Worm (Caenorhabditis elegans): Measurements from ENCODE around the gene inf-1.

ce11 chrIII:6880797-6881196 is 49.1 kb upstream of the inf-1 start, which contains the start of gene K04C2.7:
- TF ChIP-seq ref-1 (GFP tag; conservative IDR thresholded peaks at IDR 0.05) (no peak), tab-1 (GFP tag; IDR thresholded peaks at IDR 0.05) (no peak), ztf-29 (GFP tag; IDR thresholded peaks at IDR 0.05) (no peak), cog-1 (tag; optimal IDR thresholded peaks at IDR 0.05) (no peak)

Data from whole organism, midembryonic.